Worm (Caenorhabditis elegans): Measurements from ENCODE around the gene K02D10.4.

DNA sequence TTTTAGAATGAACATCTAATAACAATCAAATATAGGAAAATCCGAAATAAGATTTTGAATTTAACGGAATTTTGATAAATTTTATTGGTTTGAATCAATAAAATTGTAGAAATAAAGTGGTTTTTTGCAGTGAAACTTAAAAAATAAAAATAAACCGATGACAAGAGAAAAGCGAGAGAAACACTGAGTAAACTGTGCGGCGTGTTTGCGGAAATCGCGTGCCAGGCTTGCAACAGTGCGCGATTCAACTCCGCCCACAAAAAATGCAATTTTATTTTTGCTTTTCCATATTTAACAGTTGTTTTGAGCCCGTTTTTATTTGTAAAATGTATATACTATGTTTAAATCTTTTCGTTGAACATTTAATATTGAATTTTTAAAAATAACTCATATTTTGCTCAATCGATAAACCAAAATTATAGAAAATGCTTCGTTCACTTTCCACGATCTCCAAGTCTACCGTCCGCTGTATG lies 11.9 kb downstream of the K02D10.4 start, which contains the start of gene mtss-1:
- peak; percentile 23 for TF ChIP-seq dao-5 (tag; optimal IDR thresholded peaks at IDR 0.05)
- TF ChIP-seq W03F9.2 (tag; optimal IDR thresholded peaks at IDR 0.05), result peak; percentile 78
- TF ChIP-seq him-1 (tag; optimal IDR thresholded peaks at IDR 0.05), result peak; percentile 53
